Fruit fly (Drosophila melanogaster) whole organism, pupa: ENCODE data around the gene nenya.

Experiments
- CG10348 ChIP-seq: fragments of 200-800 bp; sonication (Bioruptor generic); IDR thresholded peaks from 2 replicates; pipeline ENCODE4 v1.3.6; 2022; ENCODE audit warnings: missing biosample characterization, missing genetic modification characterization
- CG14655 ChIP-seq: fragments of 200-800 bp; sonication (Bioruptor generic); optimal IDR thresholded peaks from 3 replicates; lab custom pipeline; 2017; ENCODE audit warnings: mild to moderate bottlenecking, missing biosample characterization, missing genetic modification reagents, missing genetic modification characterization
- CG32121 ChIP-seq: fragments of 200-800 bp; sonication (Bioruptor generic); IDR thresholded peaks from 2 replicates; pipeline ENCODE4 v1.3.6; 2022; ENCODE audit warnings: missing biosample characterization, missing genetic modification characterization
- CG4496 ChIP-seq: fragments of 200-800 bp; sonication (Bioruptor generic); IDR thresholded peaks from 3 replicates; pipeline ENCODE4 v1.3.6; 2022; ENCODE audit warnings: missing biosample characterization, missing genetic modification characterization
- D1 ChIP-seq: fragments of 200-800 bp; sonication (Bioruptor generic); optimal IDR thresholded peaks from 2 replicates; lab custom pipeline; 2018; ENCODE audit warnings: missing biosample characterization, mild to moderate bottlenecking, missing genetic modification characterization, moderate library complexity
- Ets98B ChIP-seq: fragments of 200-800 bp; sonication (Bioruptor generic); IDR thresholded peaks from 2 replicates; pipeline ENCODE4 v1.3.6; 2022; ENCODE audit warnings: missing biosample characterization, missing genetic modification characterization
- Pif1B ChIP-seq: fragments of 200-800 bp; sonication (Bioruptor generic); optimal IDR thresholded peaks from 3 replicates; lab custom pipeline; 2016; ENCODE audit warnings: missing biosample characterization, missing genetic modification characterization

DNA sequence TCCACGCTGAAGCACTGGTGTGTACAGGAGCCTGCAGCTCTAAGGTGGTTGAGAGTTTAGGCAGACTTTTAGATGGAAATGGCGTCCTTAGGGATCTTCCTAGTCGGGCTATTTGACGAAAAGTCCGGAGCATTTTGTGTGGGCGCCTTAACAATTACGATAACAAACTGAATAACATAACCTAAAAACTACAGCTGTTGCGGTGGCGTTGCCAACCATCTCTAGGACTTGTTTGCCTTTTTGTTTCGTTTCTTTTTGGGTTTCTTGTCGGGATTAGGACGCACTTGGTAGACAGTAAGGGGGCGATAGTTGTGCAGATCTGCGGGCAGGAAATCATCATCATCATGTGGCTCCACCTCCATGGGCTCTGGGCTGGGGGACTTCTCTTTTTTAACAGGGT, 30.0 kb upstream of the nenya start:
- TF ChIP-seq CG32121 (GFP tag; lab: Robert Waterston, UW) (no peak), Pif1B (GFP tag; lab: Kevin White, UChicago) (no peak), D1 (tag; lab: Kevin White, UChicago) (no peak), CG4496 (GFP tag; lab: Robert Waterston, UW) (no peak), Ets98B (GFP tag; lab: Robert Waterston, UW) (no peak), CG14655 (no peak), CG10348 (GFP tag; lab: Robert Waterston, UW) (no peak)
